Comparison of ENCODE assay signal across 8 worm cellular contexts in genomic region chrIV:3694638-3695037, ce11.
TF ChIP-seq lines count a peak whose summit lies in the region.

Gene taf-6.2 (minus strand): TSS chrIV:3694733.
Gene Y37E11AL.3 (plus strand): TSS chrIV:3694935.

TF ChIP-seq in whole organism, L1 larva, 84 proteins besides CTCF, POLR2A, EP300 and RAD21 (continues in another document):
- peak; percentile 77 for TF ChIP-seq C16A3.4 (tag; optimal IDR thresholded peaks at IDR 0.05; lab: Kevin White, UChicago)
- no peak for TF ChIP-seq nhr-84 (tag; optimal IDR thresholded peaks at IDR 0.05; lab: Kevin White, UChicago)
- TF ChIP-seq aly-2 (tag; optimal IDR thresholded peaks at IDR 0.05; lab: Kevin White, UChicago): no peak
- no peak for TF ChIP-seq ces-1 (GFP tag; optimal IDR thresholded peaks at IDR 0.05; lab: Kevin White, UChicago)
- TF ChIP-seq egl-13 (tag; optimal IDR thresholded peaks at IDR 0.05; lab: Kevin White, UChicago): no peak
- TF ChIP-seq Y116A8C.19 (tag; optimal IDR thresholded peaks at IDR 0.05; lab: Kevin White, UChicago; ENCODE audit: borderline replicate concordance): no peak
- TF ChIP-seq vab-15 (tag; optimal IDR thresholded peaks at IDR 0.05; lab: Kevin White, UChicago): no peak
- TF ChIP-seq unc-86 (tag; optimal IDR thresholded peaks at IDR 0.05; lab: Kevin White, UChicago): no peak
- TF ChIP-seq elt-2 (tag; optimal IDR thresholded peaks at IDR 0.05; lab: Kevin White, UChicago): no peak
- TF ChIP-seq efl-1 (optimal IDR thresholded peaks at IDR 0.05; lab: Kevin White, UChicago): peak; percentile 88 to 93
- peak; percentile 93 to 99 for TF ChIP-seq efl-1 (GFP tag; optimal IDR thresholded peaks at IDR 0.05 in 1 of 2; lab: Kevin White, UChicago)

TF ChIP-seq in whole organism, L2 larva, 48 proteins besides CTCF, POLR2A, EP300 and RAD21 (continues in another document):
- TF ChIP-seq sma-9 (GFP tag; optimal IDR thresholded peaks at IDR 0.05; lab: Kevin White, UChicago) (no peak), sma-9 (tag; optimal IDR thresholded peaks at IDR 0.05; lab: Kevin White, UChicago) (no peak), elt-3 (tag; optimal IDR thresholded peaks at IDR 0.05; lab: Kevin White, UChicago) (no peak), nhr-6 (tag; optimal IDR thresholded peaks at IDR 0.05; lab: Kevin White, UChicago) (no peak), zag-1 (tag; optimal IDR thresholded peaks at IDR 0.05; lab: Kevin White, UChicago) (no peak), mdl-1 (tag; optimal IDR thresholded peaks at IDR 0.05; lab: Kevin White, UChicago) (no peak), ama-1 (optimal IDR thresholded peaks at IDR 0.05; lab: Kevin White, UChicago) (no peak), nhr-25 (tag; optimal IDR thresholded peaks at IDR 0.05; lab: Kevin White, UChicago) (peak; percentile 14), sma-3 (GFP tag; optimal IDR thresholded peaks at IDR 0.05; lab: Kevin White, UChicago) (peak; percentile 54), ztf-4 (tag; optimal IDR thresholded peaks at IDR 0.05; lab: Kevin White, UChicago) (no peak), skn-1 (tag; optimal IDR thresholded peaks at IDR 0.05; lab: Kevin White, UChicago) (no peak), lsy-2 (tag; optimal IDR thresholded peaks at IDR 0.05; lab: Kevin White, UChicago) (peak; percentile 61 to 77)

TF ChIP-seq in whole organism, L3 larva, 47 proteins besides CTCF, POLR2A, EP300 and RAD21:
- peak; percentile 11 for TF ChIP-seq ceh-28 (tag; optimal IDR thresholded peaks at IDR 0.05; lab: Kevin White, UChicago)
- TF ChIP-seq skn-1 (tag; optimal IDR thresholded peaks at IDR 0.05; lab: Kevin White, UChicago): peak; percentile 10
- TF ChIP-seq egl-5 (tag; optimal IDR thresholded peaks at IDR 0.05; lab: Kevin White, UChicago): peak; percentile 57
- no peak for TF ChIP-seq nhr-76 (tag; optimal IDR thresholded peaks at IDR 0.05; lab: Kevin White, UChicago)
- peak; percentile 25 for TF ChIP-seq nhr-23 (tag; optimal IDR thresholded peaks at IDR 0.05; lab: Kevin White, UChicago)
- TF ChIP-seq lin-39 (tag; optimal IDR thresholded peaks at IDR 0.05; lab: Kevin White, UChicago): peak; percentile 37
- TF ChIP-seq elt-3 (tag; optimal IDR thresholded peaks at IDR 0.05; lab: Kevin White, UChicago): no peak
- TF ChIP-seq nfya-1 (tag; optimal IDR thresholded peaks at IDR 0.05; lab: Kevin White, UChicago; ENCODE audit: insufficient read depth): peak; percentile 71
- TF ChIP-seq hmg-11 (tag; optimal IDR thresholded peaks at IDR 0.05; lab: Kevin White, UChicago): peak; percentile 77
- peak; percentile 79 for TF ChIP-seq lin-15B (tag; optimal IDR thresholded peaks at IDR 0.05; lab: Kevin White, UChicago)
TF ChIP-seq in whole organism, L3 larva: peak in this region for 8.

TF ChIP-seq in whole organism, L4 larva, 104 proteins besides CTCF, POLR2A, EP300 and RAD21 (continues in another document):
- no peak for TF ChIP-seq F37D6.2 (tag; optimal IDR thresholded peaks at IDR 0.05; lab: Kevin White, UChicago)
- peak; percentile 31 for TF ChIP-seq hlh-30 (tag; optimal IDR thresholded peaks at IDR 0.05; lab: Kevin White, UChicago; ENCODE audit: insufficient read depth)
- no peak for TF ChIP-seq php-3 (GFP tag; IDR thresholded peaks at IDR 0.05; lab: Robert Waterston, UW)
- peak; percentile 26 for TF ChIP-seq nhr-6 (tag; optimal IDR thresholded peaks at IDR 0.05; lab: Kevin White, UChicago)
- TF ChIP-seq daf-12 (tag; optimal IDR thresholded peaks at IDR 0.05; lab: Kevin White, UChicago): no peak
- no peak for TF ChIP-seq daf-8 (GFP tag; IDR thresholded peaks at IDR 0.05; lab: Robert Waterston, UW)
- no peak for TF ChIP-seq nhr-42 (GFP tag; IDR thresholded peaks at IDR 0.05; lab: Robert Waterston, UW)
- TF ChIP-seq Y48G9A.11 (GFP tag; IDR thresholded peaks at IDR 0.05; lab: Robert Waterston, UW): no peak
- no peak for TF ChIP-seq nhr-237 (tag; optimal IDR thresholded peaks at IDR 0.05; lab: Kevin White, UChicago)
- no peak for TF ChIP-seq ztf-11 (tag; optimal IDR thresholded peaks at IDR 0.05; lab: Kevin White, UChicago)
- no peak for TF ChIP-seq dmd-8 (GFP tag; IDR thresholded peaks at IDR 0.05; lab: Robert Waterston, UW)
- no peak for TF ChIP-seq snpc-4 (tag; optimal IDR thresholded peaks at IDR 0.05; lab: Kevin White, UChicago)
- no peak for TF ChIP-seq unc-130 (GFP tag; optimal IDR thresholded peaks at IDR 0.05; lab: Kevin White, UChicago)

TF ChIP-seq in whole organism, late embryonic, 69 proteins besides CTCF, POLR2A, EP300 and RAD21:
- TF ChIP-seq F13H6.1 (tag; optimal IDR thresholded peaks at IDR 0.05; lab: Kevin White, UChicago): no peak
- TF ChIP-seq ceh-34 (tag; optimal IDR thresholded peaks at IDR 0.05; lab: Kevin White, UChicago): peak; percentile 4
- peak; percentile 54 for TF ChIP-seq ceh-48 (tag; optimal IDR thresholded peaks at IDR 0.05; lab: Kevin White, UChicago)
- peak; percentile 33 for TF ChIP-seq unc-42 (tag; optimal IDR thresholded peaks at IDR 0.05; lab: Kevin White, UChicago)
- no peak for TF ChIP-seq T23F11.4 (GFP tag; optimal IDR thresholded peaks at IDR 0.05; lab: Kevin White, UChicago)

TF ChIP-seq in whole organism, midembryonic, 9 proteins besides CTCF, POLR2A, EP300 and RAD21:
- TF ChIP-seq flt-1 (GFP tag; IDR thresholded peaks at IDR 0.05; lab: Robert Waterston, UW): 0 out of 2 replicates have a peak, but pooled peaks have one; percentile 18
- no peak for TF ChIP-seq klf-2 (GFP tag; conservative IDR thresholded peaks at IDR 0.05; lab: Robert Waterston, UW)

TF ChIP-seq in whole organism, mixed stage, embryonic, 35 proteins besides CTCF, POLR2A, EP300 and RAD21 (continues in another document):
- no peak for TF ChIP-seq drap-1 (GFP tag; optimal IDR thresholded peaks at IDR 0.05; lab: Kevin White, UChicago)
- TF ChIP-seq mep-1 (tag; optimal IDR thresholded peaks at IDR 0.05; lab: Kevin White, UChicago): peak; percentile 57
- TF ChIP-seq bed-3 (GFP tag; optimal IDR thresholded peaks at IDR 0.05; lab: Kevin White, UChicago): no peak
- TF ChIP-seq unc-39 (tag; optimal IDR thresholded peaks at IDR 0.05; lab: Kevin White, UChicago): no peak
- no peak for TF ChIP-seq nhr-76 (tag; optimal IDR thresholded peaks at IDR 0.05; lab: Kevin White, UChicago)
- TF ChIP-seq unc-120 (tag; optimal IDR thresholded peaks at IDR 0.05; lab: Kevin White, UChicago; ENCODE audit: poor library complexity, severe bottlenecking): no peak
- TF ChIP-seq sptf-1 (tag; optimal IDR thresholded peaks at IDR 0.05; lab: Kevin White, UChicago): no peak
- TF ChIP-seq elt-1 (tag; optimal IDR thresholded peaks at IDR 0.05; lab: Kevin White, UChicago; ENCODE audit: borderline replicate concordance, insufficient read depth): no peak
- TF ChIP-seq ces-1 (GFP tag; optimal IDR thresholded peaks at IDR 0.05; lab: Kevin White, UChicago): peak; percentile 51
- TF ChIP-seq zip-8 (tag; optimal IDR thresholded peaks at IDR 0.05; lab: Kevin White, UChicago): no peak
- peak; percentile 46 for TF ChIP-seq lsy-2 (tag; optimal IDR thresholded peaks at IDR 0.05; lab: Kevin White, UChicago)
- no peak for TF ChIP-seq mls-2 (tag; optimal IDR thresholded peaks at IDR 0.05; lab: Kevin White, UChicago)
- TF ChIP-seq M03D4.4 (tag; optimal IDR thresholded peaks at IDR 0.05; lab: Kevin White, UChicago): no peak
- TF ChIP-seq ceh-43 (GFP tag; optimal IDR thresholded peaks at IDR 0.05; lab: Kevin White, UChicago): no peak
- no peak for TF ChIP-seq mab-5 (tag; optimal IDR thresholded peaks at IDR 0.05; lab: Kevin White, UChicago)
- TF ChIP-seq ceh-83 (GFP tag; optimal IDR thresholded peaks at IDR 0.05; lab: Kevin White, UChicago): no peak
- TF ChIP-seq nhr-237 (tag; optimal IDR thresholded peaks at IDR 0.05; lab: Kevin White, UChicago): peak; percentile 17
- TF ChIP-seq elt-3 (tag; optimal IDR thresholded peaks at IDR 0.05; lab: Kevin White, UChicago): no peak
- no peak for TF ChIP-seq cnd-1 (tag; optimal IDR thresholded peaks at IDR 0.05; lab: Kevin White, UChicago)
- TF ChIP-seq tbx-8 (GFP tag; optimal IDR thresholded peaks at IDR 0.05; lab: Kevin White, UChicago): no peak
- TF ChIP-seq sem-2 (GFP tag; optimal IDR thresholded peaks at IDR 0.05; lab: Kevin White, UChicago): no peak
- no peak for TF ChIP-seq snpc-4 (tag; optimal IDR thresholded peaks at IDR 0.05; lab: Kevin White, UChicago)
- TF ChIP-seq pha-4 (tag; optimal IDR thresholded peaks at IDR 0.05; lab: Kevin White, UChicago): no peak

TF ChIP-seq in whole organism, young adult, 124 proteins besides CTCF, POLR2A, EP300 and RAD21 (continues in another document):
- TF ChIP-seq ceh-40 (GFP tag; IDR thresholded peaks at IDR 0.05; lab: Robert Waterston, UW): no peak
- no peak for TF ChIP-seq ztf-3 (GFP tag; optimal IDR thresholded peaks at IDR 0.05; lab: Kevin White, UChicago)
- no peak for TF ChIP-seq F22D6.2 (tag; optimal IDR thresholded peaks at IDR 0.05; lab: Kevin White, UChicago)
- no peak for TF ChIP-seq lin-40 (tag; optimal IDR thresholded peaks at IDR 0.05; lab: Kevin White, UChicago)
- no peak for TF ChIP-seq cebp-2 (GFP tag; IDR thresholded peaks at IDR 0.05; lab: Robert Waterston, UW)
- TF ChIP-seq let-526 (GFP tag; IDR thresholded peaks at IDR 0.05; lab: Robert Waterston, UW): no peak
- TF ChIP-seq aptf-3 (GFP tag; IDR thresholded peaks at IDR 0.05; lab: Robert Waterston, UW): no peak
- no peak for TF ChIP-seq B0336.3 (GFP tag; IDR thresholded peaks at IDR 0.05; lab: Robert Waterston, UW)
- TF ChIP-seq attf-5 (GFP tag; optimal IDR thresholded peaks at IDR 0.05; lab: Kevin White, UChicago): peak; percentile 1
- no peak for TF ChIP-seq snpc-1.1 (tag; optimal IDR thresholded peaks at IDR 0.05; lab: Kevin White, UChicago; ENCODE audit: insufficient read depth)
- no peak for TF ChIP-seq F49E8.2 (tag; optimal IDR thresholded peaks at IDR 0.05; lab: Kevin White, UChicago; ENCODE audit: insufficient read depth)
- TF ChIP-seq madf-8 (GFP tag; conservative IDR thresholded peaks at IDR 0.05; lab: Robert Waterston, UW): no peak
- no peak for TF ChIP-seq snpc-4 (GFP tag; optimal IDR thresholded peaks at IDR 0.05; lab: Kevin White, UChicago)
- peak in 1 of 4 experiments; percentile 37 for TF ChIP-seq snpc-4 (tag; optimal IDR thresholded peaks at IDR 0.05; lab: Kevin White, UChicago)
- TF ChIP-seq F23B12.7 (tag; optimal IDR thresholded peaks at IDR 0.05; lab: Kevin White, UChicago; ENCODE audit: insufficient read depth): no peak
- TF ChIP-seq mcd-1 (GFP tag; IDR thresholded peaks at IDR 0.05; lab: Robert Waterston, UW): peak; percentile 95
- TF ChIP-seq egrh-3 (GFP tag; IDR thresholded peaks at IDR 0.05; lab: Robert Waterston, UW): no peak
- TF ChIP-seq nhr-80 (tag; optimal IDR thresholded peaks at IDR 0.05; lab: Kevin White, UChicago): no peak
- TF ChIP-seq lin-26 (GFP tag; IDR thresholded peaks at IDR 0.05; lab: Robert Waterston, UW): no peak
- TF ChIP-seq mxl-1 (tag; optimal IDR thresholded peaks at IDR 0.05; lab: Kevin White, UChicago): no peak
- no peak for TF ChIP-seq C17E4.6 (GFP tag; IDR thresholded peaks at IDR 0.05; lab: Robert Waterston, UW)
- TF ChIP-seq attf-6 (GFP tag; IDR thresholded peaks at IDR 0.05; lab: Robert Waterston, UW): no peak
- TF ChIP-seq snpc-3.4 (tag; optimal IDR thresholded peaks at IDR 0.05; lab: Kevin White, UChicago): no peak
- no peak for TF ChIP-seq rec-8 (tag; optimal IDR thresholded peaks at IDR 0.05; lab: Kevin White, UChicago)
- no peak for TF ChIP-seq lag-1 (GFP tag; IDR thresholded peaks at IDR 0.05; lab: Robert Waterston, UW)
